Worm (Caenorhabditis elegans): ENCODE results near the gene clp-1.

DNA sequence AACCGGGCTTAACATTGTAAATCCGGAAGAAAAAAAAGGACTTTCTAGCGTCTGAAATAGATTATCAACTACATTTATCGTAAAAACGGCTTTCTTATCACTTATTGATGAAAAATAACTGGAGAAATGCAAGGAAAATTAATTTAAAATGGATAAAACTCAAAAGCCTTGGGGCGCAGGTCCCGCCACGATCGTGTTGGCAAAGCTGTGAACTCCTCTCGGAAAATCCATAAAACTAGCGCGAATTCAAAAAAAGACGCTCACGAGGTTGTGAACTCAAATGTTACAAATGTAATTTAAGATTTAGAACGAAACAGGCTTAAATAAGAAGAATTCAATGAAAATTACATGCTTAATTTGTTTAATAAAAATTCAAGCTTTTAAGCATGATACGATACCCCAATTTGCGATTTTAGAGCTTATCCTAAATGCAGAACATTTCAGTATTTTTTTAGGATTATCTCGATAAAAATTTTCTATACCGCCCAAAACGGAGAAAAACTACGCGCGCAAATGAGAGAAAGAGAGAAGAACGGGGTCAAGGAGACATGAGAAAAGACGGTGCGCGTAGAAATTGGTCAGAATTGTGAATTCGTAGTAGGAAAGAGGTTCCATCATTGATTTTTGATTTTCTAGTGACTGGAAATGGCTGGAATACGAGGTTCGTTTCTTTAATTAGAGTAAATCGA lies 27.5 kb upstream of the clp-1 start, which contains the start of gene C29E4.15:
- TF ChIP-seq cebp-1 (GFP tag; IDR thresholded peaks at IDR 0.05), result no peak
- TF ChIP-seq cebp-1 (tag; optimal IDR thresholded peaks at IDR 0.05), result no peak
- no peak for TF ChIP-seq egl-44 (GFP tag; IDR thresholded peaks at IDR 0.05)
- no peak for TF ChIP-seq B0336.3 (GFP tag; IDR thresholded peaks at IDR 0.05)
- TF ChIP-seq nhr-179 (tag; optimal IDR thresholded peaks at IDR 0.05), result no peak
- no peak for TF ChIP-seq nfya-1 (tag; optimal IDR thresholded peaks at IDR 0.05; ENCODE audit: borderline replicate concordance, insufficient read depth)
- TF ChIP-seq Y79H2A.3 (GFP tag; conservative IDR thresholded peaks at IDR 0.05), result no peak
